Worm (Caenorhabditis elegans): Measurements from ENCODE around the gene T19C3.3.

T19C3.3 gene

DNA sequence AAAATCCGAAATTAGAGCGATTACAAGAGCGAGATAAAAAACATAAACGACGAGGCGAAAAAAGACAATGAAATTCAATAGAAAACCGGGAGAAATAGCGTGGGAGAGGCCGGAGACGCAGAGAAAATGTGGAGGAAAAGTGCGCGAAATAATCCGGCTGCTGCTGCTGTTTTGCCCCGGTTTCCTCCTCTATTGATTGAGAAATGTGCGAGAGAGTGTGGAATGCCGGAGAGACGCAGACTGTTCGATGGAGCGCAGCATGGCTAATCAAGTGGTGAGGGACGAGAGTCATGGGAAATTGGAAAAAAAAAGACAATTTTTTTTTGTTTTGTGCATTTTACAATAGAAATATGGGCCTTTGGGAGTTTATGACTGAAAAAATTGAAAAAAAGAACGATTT lies 16.2 kb downstream of the T19C3.3 start (continued):
- TF ChIP-seq dsc-1 (tag; optimal IDR thresholded peaks at IDR 0.05) (peak; percentile 46), hlh-4 (tag; optimal IDR thresholded peaks at IDR 0.05) (no peak), lin-13 (GFP tag; optimal IDR thresholded peaks at IDR 0.05) (peak; percentile 0), tlp-1 (tag; optimal IDR thresholded peaks at IDR 0.05) (no peak), nhr-28 (tag; optimal IDR thresholded peaks at IDR 0.05) (no peak), unc-130 (tag; optimal IDR thresholded peaks at IDR 0.05) (no peak), fkh-10 (GFP tag; optimal IDR thresholded peaks at IDR 0.05) (peak; percentile 76), efl-3 (GFP tag; optimal IDR thresholded peaks at IDR 0.05) (no peak), ztf-11 (tag; optimal IDR thresholded peaks at IDR 0.05) (peak in 1 of 2 experiments; percentile 3), hpl-2 (GFP tag; optimal IDR thresholded peaks at IDR 0.05) (no peak), lin-15B (tag; optimal IDR thresholded peaks at IDR 0.05) (no peak), lin-14 (GFP tag; optimal IDR thresholded peaks at IDR 0.05) (peak; percentile 93), nhr-76 (tag; optimal IDR thresholded peaks at IDR 0.05) (no peak), swsn-7 (tag; optimal IDR thresholded peaks at IDR 0.05) (peak; percentile 64), Y116A8C.19 (tag; optimal IDR thresholded peaks at IDR 0.05; ENCODE audit: borderline replicate concordance) (no peak), xbp-1 (tag; optimal IDR thresholded peaks at IDR 0.05) (peak; percentile 41), irx-1 (tag; optimal IDR thresholded peaks at IDR 0.05) (peak; percentile 12), pax-3 (tag; optimal IDR thresholded peaks at IDR 0.05) (no peak), mep-1 (tag; optimal IDR thresholded peaks at IDR 0.05) (peak; percentile 76), lin-35 (GFP tag; optimal IDR thresholded peaks at IDR 0.05) (peak; percentile 50 to 60), mab-9 (GFP tag; IDR thresholded peaks at IDR 0.05) (no peak), elt-2 (tag; optimal IDR thresholded peaks at IDR 0.05) (no peak), tbx-2 (tag; optimal IDR thresholded peaks at IDR 0.05) (peak; percentile 73), nhr-12 (tag; optimal IDR thresholded peaks at IDR 0.05) (no peak), C04F5.9 (tag; optimal IDR thresholded peaks at IDR 0.05) (no peak), sox-4 (tag; optimal IDR thresholded peaks at IDR 0.05) (no peak), sup-37 (GFP tag; optimal IDR thresholded peaks at IDR 0.05) (no peak), rnt-1 (tag; optimal IDR thresholded peaks at IDR 0.05) (no peak), hlh-17 (GFP tag; optimal IDR thresholded peaks at IDR 0.05; ENCODE audit: borderline replicate concordance) (no peak), egl-27 (tag; optimal IDR thresholded peaks at IDR 0.05) (peak in 1 of 2 experiments; percentile 34), snu-23 (GFP tag; optimal IDR thresholded peaks at IDR 0.05) (peak; percentile 75), nhr-47 (tag; optimal IDR thresholded peaks at IDR 0.05) (peak; percentile 70), nhr-71 (tag; optimal IDR thresholded peaks at IDR 0.05) (peak; percentile 70), mdl-1 (tag; optimal IDR thresholded peaks at IDR 0.05) (peak in 1 of 2 experiments; percentile 52), nhr-19 (GFP tag; conservative IDR thresholded peaks at IDR 0.05) (no peak), isw-1 (GFP tag; IDR thresholded peaks at IDR 0.05) (peak; percentile 27; the same call in 1 of the 2 replicates), ces-1 (GFP tag; optimal IDR thresholded peaks at IDR 0.05) (no peak), C34B4.2 (tag; optimal IDR thresholded peaks at IDR 0.05) (no peak), F16B12.6 (tag; optimal IDR thresholded peaks at IDR 0.05) (no peak), alr-1 (tag; optimal IDR thresholded peaks at IDR 0.05; ENCODE audit: borderline replicate concordance) (no peak), ceh-88 (GFP tag; IDR thresholded peaks at IDR 0.05) (no peak), snpc-4 (tag; optimal IDR thresholded peaks at IDR 0.05) (peak; percentile 34), ceh-63 (GFP tag; optimal IDR thresholded peaks at IDR 0.05) (no peak), ceh-82 (tag; optimal IDR thresholded peaks at IDR 0.05) (peak; percentile 2 to 65 (median 50))
